Worm (Caenorhabditis elegans) whole organism, L4 larva: ENCODE data around the gene B0228.9.

Experiments
- ceh-28 ChIP-seq: fragments of 150-350 bp; optimal IDR thresholded peaks from 2 replicates; lab custom pipeline; 2014; ENCODE audit warnings: missing biosample characterization, missing genetic modification reagents, missing genetic modification characterization
- fkh-10 ChIP-seq: fragments of 150-350 bp; optimal IDR thresholded peaks from 2 replicates; lab custom pipeline; 2014; ENCODE audit warnings: missing biosample characterization, missing genetic modification reagents, missing genetic modification characterization
- fos-1 ChIP-seq: fragments of 150-350 bp; optimal IDR thresholded peaks from 2 replicates; lab custom pipeline; 2014; ENCODE audit warnings: missing biosample characterization, missing genetic modification characterization
- hmg-1.1 ChIP-seq: fragments of 200-800 bp; sonication (Bioruptor generic); IDR thresholded peaks from 2 replicates; pipeline ENCODE4 v1.3.6; 2022; ENCODE audit warnings: missing genetic modification reagents, missing genetic modification characterization, missing compliant biosample characterization
- lin-13 ChIP-seq: fragments of 150-350 bp; optimal IDR thresholded peaks from 2 replicates; lab custom pipeline; 2014; ENCODE audit warnings: missing biosample characterization, missing genetic modification reagents, missing genetic modification characterization
- lin-39 ChIP-seq: fragments of 150-350 bp; optimal IDR thresholded peaks from 2 replicates; lab custom pipeline; 2014; ENCODE audit warnings: missing biosample characterization, missing genetic modification reagents, missing genetic modification characterization
- mep-1 ChIP-seq: fragments of 150-350 bp; sonication (generic microtip); optimal IDR thresholded peaks from 3 replicates; lab custom pipeline; 2014; ENCODE audit warnings: missing biosample characterization, missing genetic modification characterization
- nhr-11 ChIP-seq: fragments of 150-350 bp; optimal IDR thresholded peaks from 2 replicates; lab custom pipeline; 2014; ENCODE audit warnings: missing biosample characterization, missing genetic modification characterization
- nhr-41 ChIP-seq: fragments of 200-800 bp; sonication (Bioruptor generic); IDR thresholded peaks from 2 replicates; pipeline ENCODE4 v1.3.6; 2022; ENCODE audit warnings: missing genetic modification reagents, missing genetic modification characterization, missing compliant biosample characterization
- nhr-76 ChIP-seq: fragments of 150-350 bp; optimal IDR thresholded peaks from 2 replicates; lab custom pipeline; 2014; ENCODE audit warnings: missing biosample characterization, missing genetic modification characterization
- pha-4 ChIP-seq, 2 experiments: fragments of 150-350 bp in 1 of 2; fragments of 200-800 bp in 1 of 2; sonication (Bioruptor generic) in 1 of 2; IDR thresholded peaks in 1 of 2; optimal IDR thresholded peaks in 1 of 2; 2 replicates each; pipeline versions ENCODE4 v1.3.6 to Lab custom; 2014 to 2022; ENCODE audit warnings: missing genetic modification characterization in 2 of 2, missing genetic modification reagents in 2 of 2, missing biosample characterization in 1 of 2, missing compliant biosample characterization in 1 of 2
- unc-62 ChIP-seq, 3 experiments: fragments of 150-350 bp in 1 of 3; sonication (generic microtip); optimal IDR thresholded peaks in 2 of 3; peaks in 1 of 3; 1 replicate in 1 of 3; 2 replicates in 2 of 3; lab custom pipeline; 2014 to 2017; ENCODE audit warnings: missing biosample characterization in 3 of 3, missing genetic modification characterization in 3 of 3, missing genetic modification reagents in 3 of 3, missing genotype in 1 of 3
- ztf-11 ChIP-seq: fragments of 150-350 bp; optimal IDR thresholded peaks from 2 replicates; lab custom pipeline; 2014; ENCODE audit warnings: missing biosample characterization, missing genetic modification characterization

- TF ChIP-seq hmg-1.1 (GFP tag; lab: Robert Waterston, UW) (no peak), fkh-10 (GFP tag; lab: Kevin White, UChicago) (no peak), unc-62 (GFP tag; optimal IDR thresholded peaks at IDR 0.05 in 1 of 2; lab: Kevin White, UChicago) (no peak), unc-62 (tag; optimal IDR thresholded peaks at IDR 0.05; lab: Kevin White, UChicago) (no peak), mep-1 (no peak), ztf-11 (no peak), nhr-11 (no peak), lin-39 (tag; lab: Kevin White, UChicago) (no peak), fos-1 (tag; lab: Kevin White, UChicago) (no peak), pha-4 (GFP tag; IDR thresholded peaks at IDR 0.05; lab: Robert Waterston, UW) (no peak), pha-4 (tag; optimal IDR thresholded peaks at IDR 0.05; lab: Kevin White, UChicago) (no peak), nhr-76 (tag; lab: Kevin White, UChicago) (no peak), nhr-41 (no peak), lin-13 (GFP tag; lab: Kevin White, UChicago) (no peak), ceh-28 (tag; lab: Kevin White, UChicago) (no peak)
These were observed 2.0 kb downstream of the B0228.9 start, which contains the start of gene B0228.8 for ce11 chrII:7761440-7761839.
